Worm (Caenorhabditis elegans): ENCODE results near the gene glb-28.

- TF ChIP-seq hmg-4 (GFP tag; optimal IDR thresholded peaks at IDR 0.05) (no peak), scrt-1 (GFP tag; IDR thresholded peaks at IDR 0.05) (no peak)
Measured at ce11 chrX:15343971-15344370, 26.9 kb upstream of the glb-28 start.
